Fruit fly (Drosophila melanogaster) whole organism, embryonic: Measurements from ENCODE around the gene w.

Experiments used
- Abd-B ChIP-seq: fragments of 200-800 bp; sonication (Bioruptor generic); optimal IDR thresholded peaks from 2 replicates; lab custom pipeline; 2018; ENCODE audit warnings: missing biosample characterization, mild to moderate bottlenecking, missing genetic modification characterization, moderate library complexity
- CG10543 ChIP-seq: fragments of 200-800 bp; sonication (Bioruptor generic); optimal IDR thresholded peaks from 3 replicates; lab custom pipeline; 2017; ENCODE audit warnings: missing biosample characterization, mild to moderate bottlenecking, missing genetic modification characterization, moderate library complexity
- CG2129 ChIP-seq: fragments of 200-800 bp; sonication (Bioruptor generic); IDR thresholded peaks from 2 replicates; pipeline ENCODE4 v1.3.6; 2022; ENCODE audit warnings: missing biosample characterization, missing genetic modification characterization; ENCODE audit not compliant: partially characterized antibody
- CG8281 ChIP-seq: fragments of 200-800 bp; sonication (Bioruptor generic); optimal IDR thresholded peaks from 2 replicates; lab custom pipeline; 2018; ENCODE audit warnings: missing biosample characterization, mild to moderate bottlenecking, missing genetic modification characterization, moderate library complexity
- Hsf ChIP-seq: fragments of 200-800 bp; sonication (Bioruptor generic); optimal IDR thresholded peaks from 3 replicates; lab custom pipeline; 2016; ENCODE audit warnings: missing biosample characterization, missing genetic modification characterization
- Stat92E ChIP-seq, 3 experiments: fragments of >200 bp in 2 of 3; fragments of 200-800 bp in 1 of 3; sonication (Bioruptor generic) in 1 of 3; optimal IDR thresholded peaks; 2 replicates each; lab custom pipeline; 2017 to 2019; ENCODE audit warnings: missing biosample characterization in 3 of 3, missing genetic modification characterization in 3 of 3, mild to moderate bottlenecking in 1 of 3, moderate library complexity in 1 of 3
- dmrt99B ChIP-seq: fragments of 200-800 bp; sonication (Bioruptor generic); optimal IDR thresholded peaks from 2 replicates; lab custom pipeline; 2018; ENCODE audit warnings: missing biosample characterization, mild to moderate bottlenecking, missing genetic modification characterization, moderate library complexity
- fd96Cb ChIP-seq: fragments of 200-800 bp; sonication (Bioruptor generic); optimal IDR thresholded peaks from 2 replicates; lab custom pipeline; 2018; ENCODE audit warnings: missing biosample characterization, mild to moderate bottlenecking, missing genetic modification characterization, moderate library complexity
- psq ChIP-seq: fragments of 200-800 bp; sonication (Bioruptor generic); optimal IDR thresholded peaks from 2 replicates; lab custom pipeline; 2017; ENCODE audit warnings: missing biosample characterization, missing genetic modification characterization
- ranshi ChIP-seq: fragments of 200-800 bp; sonication (Bioruptor generic); IDR thresholded peaks from 2 replicates; pipeline ENCODE4 v1.3.6; 2022; ENCODE audit warnings: missing biosample characterization, missing genetic modification characterization

dm6 chrX:2789285-2790054 lies 6.8 kb downstream of the w start:
- TF ChIP-seq CG10543 (no peak), fd96Cb (tag; lab: Kevin White, UChicago) (no peak), CG2129 (GFP tag; lab: Robert Waterston, UW) (no peak), Hsf (no peak), Abd-B (GFP tag; lab: Kevin White, UChicago) (no peak), psq (GFP tag; lab: Kevin White, UChicago) (no peak), CG8281 (no peak), Stat92E (GFP tag; optimal IDR thresholded peaks at IDR 0.05; lab: Kevin White, UChicago) (no peak), dmrt99B (tag; lab: Kevin White, UChicago) (no peak), ranshi (GFP tag; lab: Robert Waterston, UW) (no peak)
